Fruit fly (Drosophila melanogaster) whole organism, adult: ENCODE results near the gene CG13070.

Experiments
- CG11617 ChIP-seq: fragments of 200-800 bp; sonication (Bioruptor generic); optimal IDR thresholded peaks from 2 replicates; lab custom pipeline; 2017; ENCODE audit warnings: mild to moderate bottlenecking, missing biosample characterization, missing genetic modification reagents, missing genetic modification characterization
- CG12768 ChIP-seq: fragments of 200-800 bp; sonication (Bioruptor generic); optimal IDR thresholded peaks from 2 replicates; lab custom pipeline; 2017; ENCODE audit warnings: missing biosample characterization, missing genetic modification characterization, mild to moderate bottlenecking, moderate library complexity, missing genetic modification reagents
- CG14711 ChIP-seq: fragments of 200-800 bp; sonication (Bioruptor generic); optimal IDR thresholded peaks from 2 replicates; lab custom pipeline; 2018; ENCODE audit warnings: missing biosample characterization, mild to moderate bottlenecking, missing genetic modification characterization, moderate library complexity
- CG1620 ChIP-seq: fragments of 200-800 bp; sonication (Bioruptor generic); optimal IDR thresholded peaks from 2 replicates; lab custom pipeline; 2016; ENCODE audit warnings: missing biosample characterization, missing genetic modification characterization
- CG33017 ChIP-seq: fragments of 200-800 bp; sonication (Bioruptor generic); optimal IDR thresholded peaks from 2 replicates; lab custom pipeline; 2018; ENCODE audit warnings: missing biosample characterization, mild to moderate bottlenecking, missing genetic modification characterization, moderate library complexity
- CG5204 ChIP-seq: fragments of 200-800 bp; sonication (Bioruptor generic); optimal IDR thresholded peaks from 2 replicates; lab custom pipeline; 2016; ENCODE audit warnings: missing biosample characterization, missing genetic modification characterization
- CG7045 ChIP-seq: fragments of 200-800 bp; sonication (Bioruptor generic); optimal IDR thresholded peaks from 2 replicates; lab custom pipeline; 2017; ENCODE audit warnings: missing biosample characterization, mild to moderate bottlenecking, missing genetic modification characterization
- CG7101 ChIP-seq: fragments of 200-800 bp; sonication (Bioruptor generic); optimal IDR thresholded peaks from 2 replicates; lab custom pipeline; 2018; ENCODE audit warnings: missing biosample characterization, mild to moderate bottlenecking, missing genetic modification characterization, moderate library complexity
- Clk ChIP-seq: fragments of 200-800 bp; sonication (Bioruptor generic); optimal IDR thresholded peaks from 2 replicates; lab custom pipeline; 2017; ENCODE audit warnings: missing biosample characterization, missing genetic modification characterization
- Crg-1 ChIP-seq: fragments of 200-800 bp; sonication (Bioruptor generic); optimal IDR thresholded peaks from 2 replicates; lab custom pipeline; 2016; ENCODE audit warnings: missing biosample characterization, missing genetic modification characterization
- Hr96 ChIP-seq: fragments of 200-800 bp; sonication (Bioruptor generic); optimal IDR thresholded peaks from 2 replicates; lab custom pipeline; 2016; ENCODE audit warnings: missing biosample characterization, missing genetic modification characterization
- Mnt ChIP-seq: fragments of 200-800 bp; sonication (Bioruptor generic); optimal IDR thresholded peaks from 2 replicates; lab custom pipeline; 2016; ENCODE audit warnings: missing biosample characterization, mild to moderate bottlenecking, missing genetic modification characterization
- bab1 ChIP-seq: fragments of 200-800 bp; sonication (Bioruptor generic); optimal IDR thresholded peaks from 3 replicates; lab custom pipeline; 2019; ENCODE audit warnings: missing biosample characterization, mild to moderate bottlenecking, missing genetic modification characterization, moderate library complexity
- cic ChIP-seq: fragments of 200-800 bp; sonication (Bioruptor generic); optimal IDR thresholded peaks from 2 replicates; lab custom pipeline; 2017; ENCODE audit warnings: missing biosample characterization, mild to moderate bottlenecking, missing genetic modification characterization, moderate library complexity
- cnc ChIP-seq, 2 experiments: fragments of >200 bp; optimal IDR thresholded peaks; 2 replicates each; lab custom pipeline; 2017
- kay ChIP-seq: fragments of 200-800 bp; sonication (Bioruptor generic); peaks from one replicate; lab custom pipeline; 2016; ENCODE audit warnings: missing biosample characterization, missing genetic modification characterization, borderline replicate concordance
- ovo ChIP-seq: fragments of 200-800 bp; sonication (Bioruptor generic); optimal IDR thresholded peaks from 2 replicates; lab custom pipeline; 2016; ENCODE audit warnings: missing biosample characterization, missing genetic modification characterization
- pad ChIP-seq: fragments of 200-800 bp; sonication (Bioruptor generic); optimal IDR thresholded peaks from 3 replicates; lab custom pipeline; 2017; ENCODE audit warnings: missing biosample characterization, missing genetic modification characterization, mild to moderate bottlenecking, moderate library complexity, missing genetic modification reagents
- tj ChIP-seq: fragments of 200-800 bp; sonication (Bioruptor generic); optimal IDR thresholded peaks from 3 replicates; lab custom pipeline; 2017; ENCODE audit warnings: missing biosample characterization, mild to moderate bottlenecking, missing genetic modification characterization, moderate library complexity
- toe ChIP-seq: fragments of 200-800 bp; sonication (Bioruptor generic); optimal IDR thresholded peaks from 2 replicates; lab custom pipeline; 2016; ENCODE audit warnings: missing biosample characterization, missing genetic modification characterization

Gene CG13070

dm6 chr3L:16275391-16276017, 12.4 kb downstream of the CG13070 start:
- TF ChIP-seq cic (GFP tag; lab: Kevin White, UChicago) (no peak), toe (no peak), cnc (optimal IDR thresholded peaks at IDR 0.05; lab: Kevin White, UChicago) (no peak), Hr96 (GFP tag; lab: Kevin White, UChicago) (no peak), kay (GFP tag; lab: Kevin White, UChicago) (no peak), CG11617 (GFP tag; lab: Kevin White, UChicago) (no peak)

dm6 chr3L:16277135-16277534, 14.0 kb downstream of the CG13070 start, which contains the start of gene CG13065:
TSS of gene CG13065 (plus strand) at chr3L:16277435.
- TF ChIP-seq CG14711 (tag; lab: Kevin White, UChicago) = no peak
- no peak for TF ChIP-seq Hr96 (GFP tag; lab: Kevin White, UChicago)
- TF ChIP-seq kay (GFP tag; lab: Kevin White, UChicago) = no peak
- no peak for TF ChIP-seq Crg-1
- no peak for TF ChIP-seq tj (GFP tag; lab: Kevin White, UChicago)

DNA sequence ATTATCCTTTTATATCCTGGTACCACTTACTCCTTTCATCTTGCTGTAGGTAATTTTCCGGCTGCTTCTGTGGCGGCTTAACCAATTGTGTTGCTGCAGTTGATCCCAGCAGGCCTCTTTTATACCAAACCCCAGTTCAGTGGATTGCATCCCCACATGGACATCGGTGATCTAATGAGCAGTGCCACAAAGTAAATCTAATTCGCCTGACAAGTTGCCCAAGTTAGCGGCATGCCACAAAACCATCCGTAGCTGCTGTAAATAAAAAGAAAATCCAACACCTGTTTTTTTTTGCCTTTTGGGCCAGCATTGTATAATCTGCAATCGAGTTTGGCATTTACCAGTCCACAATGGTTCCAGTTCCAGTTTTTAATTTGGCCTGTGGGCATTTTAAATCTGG, 16.0 kb downstream of the CG13070 start, which contains the start of gene CG13050:
Gene CG13050 (minus strand): TSS at position 101 of the 400 bp plus-strand sequence.
- no peak for TF ChIP-seq pad (GFP tag; lab: Kevin White, UChicago)
- no peak for TF ChIP-seq toe
- no peak for TF ChIP-seq kay (GFP tag; lab: Kevin White, UChicago)
- no peak for TF ChIP-seq CG7045 (GFP tag; lab: Kevin White, UChicago)
- TF ChIP-seq cnc (optimal IDR thresholded peaks at IDR 0.05; lab: Kevin White, UChicago) = no peak
- no peak for TF ChIP-seq Mnt (GFP tag; lab: Kevin White, UChicago)
- no peak for TF ChIP-seq CG33017 (tag; lab: Kevin White, UChicago)
- TF ChIP-seq CG5204 (GFP tag; lab: Kevin White, UChicago) = no peak
- no peak for TF ChIP-seq Hr96 (GFP tag; lab: Kevin White, UChicago)
- TF ChIP-seq cic (GFP tag; lab: Kevin White, UChicago) = no peak
- no peak for TF ChIP-seq CG1620 (GFP tag; lab: Kevin White, UChicago)
- no peak for TF ChIP-seq Clk (GFP tag; lab: Kevin White, UChicago)
- no peak for TF ChIP-seq tj (GFP tag; lab: Kevin White, UChicago)
- no peak for TF ChIP-seq CG7101 (tag; lab: Kevin White, UChicago)
- no peak for TF ChIP-seq CG14711 (tag; lab: Kevin White, UChicago)
- no peak for TF ChIP-seq ovo (GFP tag; lab: Kevin White, UChicago)
- TF ChIP-seq CG12768 = no peak
- no peak for TF ChIP-seq CG11617 (GFP tag; lab: Kevin White, UChicago)

DNA sequence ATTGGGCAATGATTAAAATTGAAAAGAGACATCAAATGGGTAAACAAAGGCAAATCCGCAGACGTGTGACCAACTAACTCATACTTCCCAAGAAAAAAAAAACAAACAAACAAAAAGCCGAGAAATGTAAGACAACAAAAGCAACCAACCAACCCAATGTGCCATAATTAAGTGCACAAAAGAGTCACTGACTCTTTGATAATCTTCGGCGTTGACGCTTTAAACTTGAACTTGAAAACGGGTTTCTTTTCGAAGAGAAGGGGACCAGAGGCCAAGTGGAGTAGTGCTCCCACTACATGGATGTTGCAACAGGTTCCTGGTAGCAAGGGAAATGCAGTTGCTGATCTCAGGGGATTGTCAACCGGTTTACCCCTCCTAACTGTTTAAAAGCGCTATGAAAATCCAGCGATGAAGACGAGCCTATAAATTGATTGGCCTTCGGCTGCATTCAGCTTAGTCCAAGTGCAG, 16.9 kb downstream of the CG13070 start, which contains the start of gene CG13064:
Gene CG13064 (plus strand): TSS at position 418 of the 468 bp plus-strand sequence.
- TF ChIP-seq CG1620 (GFP tag; lab: Kevin White, UChicago) (no peak), ovo (GFP tag; lab: Kevin White, UChicago) (no peak), kay (GFP tag; lab: Kevin White, UChicago) (no peak), CG11617 (GFP tag; lab: Kevin White, UChicago) (no peak), Hr96 (GFP tag; lab: Kevin White, UChicago) (no peak), Mnt (GFP tag; lab: Kevin White, UChicago) (no peak), CG5204 (GFP tag; lab: Kevin White, UChicago) (no peak), CG7101 (tag; lab: Kevin White, UChicago) (no peak), CG14711 (tag; lab: Kevin White, UChicago) (no peak), toe (no peak), tj (GFP tag; lab: Kevin White, UChicago) (no peak), CG33017 (tag; lab: Kevin White, UChicago) (no peak)

DNA sequence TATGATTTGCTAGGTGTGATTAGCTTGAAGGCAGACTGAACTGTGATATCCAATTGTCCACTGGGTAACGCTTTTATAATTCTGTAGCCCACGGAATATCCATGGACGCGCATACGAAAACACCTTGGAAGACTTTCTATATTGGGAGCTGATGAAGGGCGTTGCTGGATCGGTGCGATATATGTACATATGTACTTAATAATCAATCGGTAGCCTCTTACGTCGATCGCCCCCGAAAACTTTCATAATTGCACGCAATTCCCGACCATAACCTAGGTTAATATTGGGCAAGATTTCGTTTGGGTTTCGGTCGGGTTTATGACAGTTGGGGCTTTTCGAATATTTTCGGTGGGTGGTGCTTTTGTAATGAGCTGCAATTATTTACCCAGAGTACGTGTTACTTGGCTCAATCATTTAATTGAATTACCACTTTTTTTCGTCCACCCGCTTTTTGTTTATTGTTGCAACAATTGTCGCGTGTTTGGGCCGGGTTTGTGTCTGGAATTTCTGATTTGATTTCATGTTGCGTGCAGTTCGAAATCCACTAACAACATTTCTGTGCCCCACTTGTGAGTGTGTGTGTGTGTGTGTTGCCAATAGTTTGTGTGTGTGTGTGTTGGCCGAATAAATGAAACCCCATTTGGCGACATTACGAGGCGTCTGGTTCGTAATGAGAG, 18.9 kb downstream of the CG13070 start, which contains the start of gene CG13049:
Gene CG13049 (minus strand): TSS at position 51 of the 677 bp plus-strand sequence.
- TF ChIP-seq Clk (GFP tag; lab: Kevin White, UChicago) (no peak), CG7101 (tag; lab: Kevin White, UChicago) (no peak), cic (GFP tag; lab: Kevin White, UChicago) (no peak), CG14711 (tag; lab: Kevin White, UChicago) (no peak), CG5204 (GFP tag; lab: Kevin White, UChicago) (no peak), Mnt (GFP tag; lab: Kevin White, UChicago) (no peak), CG12768 (no peak), tj (GFP tag; lab: Kevin White, UChicago) (no peak)

- TF ChIP-seq CG14711 (tag; lab: Kevin White, UChicago) (no peak), Mnt (GFP tag; lab: Kevin White, UChicago) (no peak), tj (GFP tag; lab: Kevin White, UChicago) (no peak), CG33017 (tag; lab: Kevin White, UChicago) (no peak), Crg-1 (no peak), CG7045 (GFP tag; lab: Kevin White, UChicago) (no peak), CG7101 (tag; lab: Kevin White, UChicago) (no peak), cic (GFP tag; lab: Kevin White, UChicago) (no peak), CG11617 (GFP tag; lab: Kevin White, UChicago) (no peak), pad (GFP tag; lab: Kevin White, UChicago) (no peak), toe (no peak), kay (GFP tag; lab: Kevin White, UChicago) (no peak), bab1 (no peak), cnc (optimal IDR thresholded peaks at IDR 0.05; lab: Kevin White, UChicago) (no peak), CG1620 (GFP tag; lab: Kevin White, UChicago) (no peak), Clk (GFP tag; lab: Kevin White, UChicago) (no peak), Hr96 (GFP tag; lab: Kevin White, UChicago) (no peak), CG5204 (GFP tag; lab: Kevin White, UChicago) (no peak)
These were observed 20.7 kb downstream of the CG13070 start, which contains the start of gene CG13048 for dm6 chr3L:16283821-16284220. TSS of gene CG13048 (minus strand) at chr3L:16283921.
